Worm (Caenorhabditis elegans) whole organism, L1 larva: ENCODE data around the gene F09E5.12.

ENCODE experiments used
- C04F5.9 ChIP-seq: sonication (generic microtip); optimal IDR thresholded peaks from 2 replicates; lab custom pipeline; 2016; ENCODE audit warnings: missing genetic modification characterization, missing compliant biosample characterization
- C16A3.4 ChIP-seq: fragments of 150-350 bp; optimal IDR thresholded peaks from 2 replicates; lab custom pipeline; 2014; ENCODE audit warnings: missing biosample characterization, missing genetic modification characterization
- C34B4.2 ChIP-seq: sonication (generic microtip); optimal IDR thresholded peaks from 2 replicates; lab custom pipeline; 2017; ENCODE audit warnings: mild to moderate bottlenecking, missing genetic modification characterization, missing compliant biosample characterization
- blmp-1 ChIP-seq: fragments of 150-350 bp; optimal IDR thresholded peaks from 2 replicates; lab custom pipeline; 2014; ENCODE audit warnings: missing biosample characterization, missing genetic modification characterization
- ceh-63 ChIP-seq: fragments of 200-800 bp; sonication (Bioruptor generic); optimal IDR thresholded peaks from 2 replicates; lab custom pipeline; 2018; ENCODE audit warnings: mild to moderate bottlenecking, missing genetic modification characterization, missing compliant biosample characterization
- ceh-82 ChIP-seq, 3 experiments: fragments of 150-350 bp in 1 of 3; sonication (generic microtip) in 2 of 3; optimal IDR thresholded peaks; 2 replicates each; lab custom pipeline; 2014 to 2017; ENCODE audit warnings: missing biosample characterization in 3 of 3, missing genetic modification characterization in 3 of 3
- ceh-88 ChIP-seq: fragments of 200-800 bp; sonication (Bioruptor generic); IDR thresholded peaks from 2 replicates; pipeline ENCODE4 v1.3.6; 2022; ENCODE audit warnings: missing genetic modification characterization, missing compliant biosample characterization
- ceh-90 ChIP-seq: sonication (generic microtip); optimal IDR thresholded peaks from 2 replicates; lab custom pipeline; 2016; ENCODE audit warnings: missing genetic modification characterization, missing compliant biosample characterization
- ces-1 ChIP-seq: fragments of 150-350 bp; optimal IDR thresholded peaks from 2 replicates; lab custom pipeline; 2014; ENCODE audit warnings: missing biosample characterization, missing genetic modification reagents, missing genetic modification characterization
- dsc-1 ChIP-seq: sonication (generic microtip); optimal IDR thresholded peaks from 2 replicates; lab custom pipeline; 2016; ENCODE audit warnings: mild to moderate bottlenecking, missing genetic modification characterization, missing compliant biosample characterization
- efl-1 ChIP-seq, 4 experiments: fragments of 150-350 bp; optimal IDR thresholded peaks in 3 of 4; peaks in 1 of 4; 1 replicate in 1 of 4; 2 replicates in 3 of 4; lab custom pipeline; 2014; ENCODE audit warnings: missing biosample characterization in 2 of 4, missing genetic modification characterization in 2 of 4, missing genetic modification reagents in 2 of 4
- efl-3 ChIP-seq: fragments of 200-800 bp; sonication (Bioruptor generic); optimal IDR thresholded peaks from 2 replicates; lab custom pipeline; 2018; ENCODE audit warnings: mild to moderate bottlenecking, missing genetic modification characterization, missing compliant biosample characterization
- egl-13 ChIP-seq: sonication (generic microtip); optimal IDR thresholded peaks from 2 replicates; lab custom pipeline; 2016; ENCODE audit warnings: missing genotype, missing genetic modification reagents, missing genetic modification characterization, missing compliant biosample characterization
- elt-2 ChIP-seq: sonication (generic microtip); optimal IDR thresholded peaks from 2 replicates; lab custom pipeline; 2016; ENCODE audit warnings: missing genetic modification characterization, mild to moderate bottlenecking, inconsistent platforms, missing compliant biosample characterization, missing genetic modification reagents
- fkh-10 ChIP-seq: sonication (generic microtip); optimal IDR thresholded peaks from 2 replicates; lab custom pipeline; 2017; ENCODE audit warnings: missing biosample characterization, missing genetic modification reagents, missing genetic modification characterization
- fkh-4 ChIP-seq: sonication (generic microtip); optimal IDR thresholded peaks from 2 replicates; lab custom pipeline; 2016; ENCODE audit warnings: missing compliant biosample characterization, missing genetic modification characterization, borderline replicate concordance
- fkh-8 ChIP-seq: sonication (generic microtip); optimal IDR thresholded peaks from 2 replicates; lab custom pipeline; 2016; ENCODE audit warnings: mild to moderate bottlenecking, missing genetic modification characterization, missing compliant biosample characterization
- fos-1 ChIP-seq: fragments of 150-350 bp; optimal IDR thresholded peaks from 2 replicates; lab custom pipeline; 2014; ENCODE audit warnings: missing biosample characterization, missing genetic modification characterization
- grh-1 ChIP-seq: fragments of 200-800 bp; sonication (Bioruptor generic); IDR thresholded peaks from 2 replicates; pipeline ENCODE4 v1.3.6; 2022; ENCODE audit warnings: missing genetic modification reagents, missing genetic modification characterization, missing compliant biosample characterization
- hlh-17 ChIP-seq: fragments of 200-800 bp; sonication (Bioruptor generic); optimal IDR thresholded peaks from 2 replicates; lab custom pipeline; 2018; ENCODE audit warnings: missing genetic modification characterization, mild to moderate bottlenecking, missing compliant biosample characterization, moderate library complexity, borderline replicate concordance
- isw-1 ChIP-seq: fragments of 200-800 bp; sonication (Bioruptor generic); IDR thresholded peaks from 2 replicates; pipeline ENCODE4 v1.3.6; 2022; ENCODE audit warnings: missing genetic modification characterization, missing compliant biosample characterization
- jun-1 ChIP-seq: fragments of 150-350 bp; optimal IDR thresholded peaks from 2 replicates; lab custom pipeline; 2014; ENCODE audit warnings: missing biosample characterization, missing genetic modification reagents, missing genetic modification characterization
- lin-13 ChIP-seq: fragments of 150-350 bp; optimal IDR thresholded peaks from 2 replicates; lab custom pipeline; 2014; ENCODE audit warnings: missing biosample characterization, missing genetic modification reagents, missing genetic modification characterization
- lin-14 ChIP-seq: fragments of 200-800 bp; sonication (Bioruptor generic); optimal IDR thresholded peaks from 2 replicates; lab custom pipeline; 2018; ENCODE audit warnings: mild to moderate bottlenecking, missing genetic modification characterization, moderate library complexity, missing compliant biosample characterization
- mab-9 ChIP-seq: fragments of 200-800 bp; sonication (Bioruptor generic); IDR thresholded peaks from 2 replicates; pipeline ENCODE4 v1.3.6; 2022; ENCODE audit warnings: missing genetic modification reagents, missing genetic modification characterization, missing compliant biosample characterization
- mep-1 ChIP-seq: fragments of 150-350 bp; optimal IDR thresholded peaks from 2 replicates; lab custom pipeline; 2014; ENCODE audit warnings: missing biosample characterization, missing genetic modification characterization
- nhr-11 ChIP-seq: fragments of 150-350 bp; optimal IDR thresholded peaks from 2 replicates; lab custom pipeline; 2014; ENCODE audit warnings: missing biosample characterization, missing genetic modification characterization
- nhr-12 ChIP-seq: sonication (generic microtip); optimal IDR thresholded peaks from 2 replicates; lab custom pipeline; 2017; ENCODE audit warnings: missing biosample characterization, missing genetic modification characterization
- nhr-19 ChIP-seq: fragments of 200-800 bp; sonication (Bioruptor generic); conservative IDR thresholded peaks from 2 replicates; pipeline ENCODE4 v1.3.6; 2022; ENCODE audit warnings: missing genetic modification characterization, missing compliant biosample characterization
- nhr-47 ChIP-seq: sonication (generic microtip); optimal IDR thresholded peaks from 2 replicates; lab custom pipeline; 2016; ENCODE audit warnings: mild to moderate bottlenecking, missing genetic modification characterization, moderate library complexity, missing compliant biosample characterization
- nhr-76 ChIP-seq: sonication (generic microtip); optimal IDR thresholded peaks from 2 replicates; lab custom pipeline; 2017; ENCODE audit warnings: missing biosample characterization, missing genetic modification characterization
- nhr-84 ChIP-seq: sonication (generic microtip); optimal IDR thresholded peaks from 2 replicates; lab custom pipeline; 2017; ENCODE audit warnings: missing biosample characterization, missing genetic modification characterization
- nhr-85 ChIP-seq: sonication (generic microtip); peaks from one replicate; lab custom pipeline; 2016; ENCODE audit warnings: missing genetic modification characterization, inconsistent platforms, missing compliant biosample characterization
- pax-3 ChIP-seq: fragments of 200-800 bp; sonication (Bioruptor generic); optimal IDR thresholded peaks from 2 replicates; lab custom pipeline; 2018; ENCODE audit warnings: mild to moderate bottlenecking, missing genetic modification characterization, moderate library complexity, missing compliant biosample characterization
- snu-23 ChIP-seq: sonication (generic microtip); optimal IDR thresholded peaks from 2 replicates; lab custom pipeline; 2016; ENCODE audit warnings: missing genetic modification characterization, missing compliant biosample characterization
- swsn-7 ChIP-seq: sonication (generic microtip); optimal IDR thresholded peaks from 2 replicates; lab custom pipeline; 2016; ENCODE audit warnings: missing genetic modification characterization, missing compliant biosample characterization
- tbx-2 ChIP-seq: sonication (generic microtip); optimal IDR thresholded peaks from 2 replicates; lab custom pipeline; 2016; ENCODE audit warnings: missing genetic modification characterization, missing compliant biosample characterization
- unc-130 ChIP-seq: fragments of 150-350 bp; optimal IDR thresholded peaks from 2 replicates; lab custom pipeline; 2017; ENCODE audit warnings: missing biosample characterization, missing genetic modification characterization, inconsistent platforms
- unc-86 ChIP-seq: sonication (generic microtip); optimal IDR thresholded peaks from 2 replicates; lab custom pipeline; 2016; ENCODE audit warnings: missing genetic modification characterization, missing compliant biosample characterization
- unc-98 ChIP-seq: fragments of 200-800 bp; sonication (Bioruptor generic); IDR thresholded peaks from 2 replicates; pipeline ENCODE4 v1.3.6; 2022; ENCODE audit warnings: missing genetic modification characterization, missing compliant biosample characterization
- xbp-1 ChIP-seq: sonication (generic microtip); optimal IDR thresholded peaks from 2 replicates; lab custom pipeline; 2016; ENCODE audit warnings: missing genetic modification characterization, missing compliant biosample characterization
- ztf-11 ChIP-seq, 2 experiments: sonication (generic microtip); optimal IDR thresholded peaks; 2 replicates each; lab custom pipeline; 2016 to 2017; ENCODE audit warnings: missing genetic modification characterization in 2 of 2, missing biosample characterization in 1 of 2, missing compliant biosample characterization in 1 of 2
- ztf-4 ChIP-seq: fragments of 150-350 bp; optimal IDR thresholded peaks from 2 replicates; lab custom pipeline; 2014; ENCODE audit warnings: missing biosample characterization, missing genetic modification characterization

The F09E5.12 gene

DNA sequence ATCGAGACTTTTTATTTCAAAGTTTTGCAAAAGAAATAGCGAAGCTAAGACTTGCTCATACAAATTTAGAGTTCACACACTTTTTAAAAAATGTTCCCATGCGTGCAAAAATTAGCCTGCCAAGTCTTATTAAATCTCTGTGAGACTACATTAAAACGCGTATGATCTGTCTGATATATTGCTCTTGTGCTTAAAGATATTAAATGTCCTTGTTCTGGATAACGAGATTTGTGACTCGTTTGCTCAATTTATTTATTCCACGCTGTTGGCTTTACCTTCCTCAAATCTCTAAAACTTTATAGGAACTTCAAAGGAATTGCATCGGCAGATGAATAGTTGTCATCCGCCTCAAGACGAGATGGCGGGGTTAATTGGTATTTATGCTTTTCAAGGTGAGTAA is 15.2 kb downstream of the F09E5.12 start, which contains the start of gene srg-69:
Gene srg-69, plus strand, starts transcription at position 301 of the 400 bp plus-strand sequence.
- TF ChIP-seq dsc-1 (tag; lab: Kevin White, UChicago), result no peak
- TF ChIP-seq nhr-84, result no peak
- no peak for TF ChIP-seq hlh-17
- TF ChIP-seq ceh-90, result no peak
- TF ChIP-seq ceh-63 (GFP tag; lab: Kevin White, UChicago), result no peak
- TF ChIP-seq unc-130 (tag; lab: Kevin White, UChicago), result no peak
- no peak for TF ChIP-seq nhr-85

DNA sequence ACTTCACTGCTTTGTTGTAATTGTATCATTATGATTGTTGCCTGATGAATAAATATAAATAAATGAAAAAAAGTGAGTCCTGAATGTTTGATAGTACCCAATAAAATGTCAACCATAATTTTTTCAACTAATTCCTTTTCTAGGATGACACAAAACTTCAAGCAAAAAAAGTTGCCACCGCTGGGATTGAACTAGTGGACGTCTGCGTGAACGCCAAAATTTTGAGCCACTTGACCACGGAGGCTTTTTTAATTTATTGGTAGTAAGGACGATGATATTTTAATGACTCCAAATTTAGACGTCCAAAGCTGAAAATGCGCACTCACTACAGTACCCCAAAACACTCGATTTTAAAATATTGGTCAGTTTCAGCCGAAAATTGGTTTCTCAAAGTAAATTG is 16.9 kb downstream of the F09E5.12 start:
- peak; percentile 10 for TF ChIP-seq elt-2 (tag; lab: Kevin White, UChicago)
- TF ChIP-seq efl-1 (optimal IDR thresholded peaks at IDR 0.05; lab: Kevin White, UChicago), result no peak
- peak in 1 of 2 experiments; percentile 44 for TF ChIP-seq efl-1 (GFP tag; optimal IDR thresholded peaks at IDR 0.05 in 1 of 2; lab: Kevin White, UChicago)
- no peak for TF ChIP-seq C04F5.9 (tag; lab: Kevin White, UChicago)

DNA sequence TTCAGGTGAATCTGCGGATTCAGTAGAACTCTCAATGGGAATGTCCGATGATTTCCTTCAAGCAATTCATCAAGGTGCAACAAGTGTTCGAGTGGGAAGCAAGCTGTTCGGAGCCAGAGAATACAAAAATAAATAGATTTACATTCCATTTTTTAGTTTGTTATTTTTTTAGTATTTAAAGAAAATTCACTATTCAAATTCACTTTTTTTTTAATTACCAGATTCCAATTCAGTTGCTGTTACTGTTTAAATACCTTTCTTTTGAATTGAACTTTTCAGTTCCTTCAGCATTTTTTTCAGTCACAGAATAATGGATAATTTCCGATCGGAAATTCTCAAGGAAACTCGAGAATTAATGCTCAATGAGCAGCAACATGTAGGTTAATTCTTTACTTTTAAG is 18.7 kb downstream of the F09E5.12 start, which contains the start of gene F09E5.7:
Gene F09E5.7, plus strand, starts transcription at position 301 of the 400 bp plus-strand sequence.
- TF ChIP-seq nhr-85 (no peak), fos-1 (tag; lab: Kevin White, UChicago) (no peak), ztf-4 (tag; lab: Kevin White, UChicago) (no peak), unc-98 (no peak), blmp-1 (tag; lab: Kevin White, UChicago) (no peak), egl-13 (no peak), grh-1 (GFP tag; lab: Robert Waterston, UW) (no peak), nhr-19 (no peak), jun-1 (tag; lab: Kevin White, UChicago) (no peak), swsn-7 (no peak), unc-130 (tag; lab: Kevin White, UChicago) (no peak), pax-3 (tag; lab: Kevin White, UChicago) (no peak), efl-3 (GFP tag; lab: Kevin White, UChicago) (no peak), fkh-4 (no peak), nhr-76 (tag; lab: Kevin White, UChicago) (no peak), mab-9 (GFP tag; lab: Robert Waterston, UW) (no peak), unc-86 (tag; lab: Kevin White, UChicago) (no peak), ces-1 (no peak), C34B4.2 (tag; lab: Kevin White, UChicago) (no peak), nhr-12 (no peak)

DNA sequence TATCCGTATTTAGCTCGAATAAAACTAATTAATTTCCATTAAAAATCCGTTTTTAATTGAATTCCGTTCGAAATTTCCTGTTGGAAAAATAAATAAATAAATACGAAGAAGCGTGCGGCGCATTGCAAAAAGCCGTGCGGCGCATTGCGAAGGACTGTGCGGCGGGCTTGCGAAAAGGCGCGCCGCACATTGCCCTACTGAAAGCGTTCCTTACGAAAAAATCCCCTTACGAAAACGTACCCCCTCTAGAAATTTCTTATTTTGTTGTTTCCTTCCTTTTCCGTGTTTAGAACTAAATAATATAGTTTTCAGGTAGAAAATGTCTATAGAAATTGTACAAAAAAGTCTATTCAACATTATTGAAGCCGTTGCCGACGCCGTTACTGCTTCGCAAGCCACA is 20.2 kb downstream of the F09E5.12 start, which contains the start of gene F09E5.8:
Gene F09E5.8, plus strand, starts transcription at position 313 of the 400 bp plus-strand sequence.
- peak; percentile 32; the same call in 1 of the 2 replicates for TF ChIP-seq grh-1 (GFP tag; lab: Robert Waterston, UW)
- TF ChIP-seq isw-1 (GFP tag; lab: Robert Waterston, UW), result peak; percentile 41
- TF ChIP-seq nhr-19, result peak; percentile 59
- peak; percentile 42; the same call in 1 of the 2 replicates for TF ChIP-seq ceh-88

- TF ChIP-seq mab-9 (GFP tag; lab: Robert Waterston, UW) (peak; percentile 89), tbx-2 (tag; lab: Kevin White, UChicago) (peak; percentile 73), nhr-85 (peak; percentile 84), C04F5.9 (tag; lab: Kevin White, UChicago) (peak; percentile 26), dsc-1 (tag; lab: Kevin White, UChicago) (peak; percentile 51), lin-14 (GFP tag; lab: Kevin White, UChicago) (peak; percentile 75), nhr-47 (peak; percentile 77), snu-23 (peak; percentile 73), ceh-88 (peak; percentile 92), jun-1 (tag; lab: Kevin White, UChicago) (peak; percentile 42), xbp-1 (peak; percentile 65), C16A3.4 (tag; lab: Kevin White, UChicago) (peak; percentile 70), mep-1 (tag; lab: Kevin White, UChicago) (peak; percentile 55), isw-1 (GFP tag; lab: Robert Waterston, UW) (peak; percentile 93), unc-98 (0 out of 2 replicates have a peak, but pooled peaks have one; percentile 26), fkh-10 (GFP tag; lab: Kevin White, UChicago) (peak; percentile 12), grh-1 (GFP tag; lab: Robert Waterston, UW) (peak; percentile 96), egl-13 (peak; percentile 9), fkh-8 (tag; lab: Kevin White, UChicago) (peak; percentile 30), ceh-82 (tag; optimal IDR thresholded peaks at IDR 0.05; lab: Kevin White, UChicago) (peak; percentile 1 to 52 (median 50)), nhr-11 (tag; lab: Kevin White, UChicago) (peak; percentile 52), efl-1 (optimal IDR thresholded peaks at IDR 0.05; lab: Kevin White, UChicago) (peak; percentile 72 to 93), efl-1 (GFP tag; optimal IDR thresholded peaks at IDR 0.05 in 1 of 2; lab: Kevin White, UChicago) (peak; percentile 92 to 99), lin-13 (peak; percentile 70), swsn-7 (peak; percentile 74), ztf-11 (tag; optimal IDR thresholded peaks at IDR 0.05; lab: Kevin White, UChicago) (peak in 1 of 2 experiments; percentile 36)
These were observed 24.2 kb downstream of the F09E5.12 start for ce11 chrII:5346350-5346749.
